Worm (Caenorhabditis elegans): ENCODE data around the gene unc-105.

unc-105 gene

DNA sequence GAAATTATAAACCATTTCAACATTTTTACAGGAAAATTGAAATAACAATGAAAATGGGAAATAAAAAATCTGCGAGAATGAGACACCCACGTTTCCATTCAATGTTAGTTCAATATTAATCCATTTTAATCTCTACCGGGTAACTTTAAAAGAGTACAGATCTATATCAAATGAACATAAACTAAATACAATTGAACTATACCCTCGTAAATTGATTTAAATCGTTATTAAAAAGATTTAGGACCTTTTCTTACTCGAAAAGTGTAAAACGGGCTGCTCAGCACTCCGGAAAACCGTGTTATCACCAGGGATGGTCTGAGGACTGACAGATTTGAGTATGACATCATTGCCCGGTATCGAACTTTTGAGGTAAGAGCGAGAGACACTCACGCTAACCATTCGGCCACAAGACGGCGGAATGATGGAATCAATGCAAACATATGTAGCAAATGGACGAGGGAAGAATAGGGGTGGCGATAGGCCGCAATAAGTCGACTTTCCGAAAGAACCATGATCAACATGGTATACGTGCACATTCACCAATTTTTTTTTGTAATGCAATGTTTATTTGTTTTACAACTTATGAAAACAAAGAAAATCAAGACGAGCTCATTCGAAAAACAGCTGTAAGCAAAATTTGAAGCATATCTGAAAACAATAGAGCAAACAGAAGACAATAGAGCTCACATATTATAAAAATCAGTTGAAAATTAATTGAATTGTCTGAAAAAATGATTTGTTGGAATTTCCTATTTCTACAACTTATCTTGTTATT lies 9.2 kb upstream of the unc-105 start, which contains the start of the genes chst-1 and C41C4.9 (continued):
- TF ChIP-seq lsy-27 (tag; optimal IDR thresholded peaks at IDR 0.05; ENCODE audit: borderline replicate concordance, insufficient read depth) (peak; percentile 8), hmg-20 (GFP tag; IDR thresholded peaks at IDR 0.05) (peak; percentile 75), egl-18 (GFP tag; IDR thresholded peaks at IDR 0.05) (no peak), ztf-6 (GFP tag; IDR thresholded peaks at IDR 0.05) (peak; percentile 29; the same call in 1 of the 2 replicates), snpc-1.1 (tag; optimal IDR thresholded peaks at IDR 0.05; ENCODE audit: insufficient read depth) (peak; percentile 30), chd-7 (tag; optimal IDR thresholded peaks at IDR 0.05) (peak; percentile 88), tlf-1 (GFP tag; optimal IDR thresholded peaks at IDR 0.05) (peak; percentile 64), F33H1.4 (GFP tag; IDR thresholded peaks at IDR 0.05) (no peak; the same call in 1 of the 2 replicates), B0019.2 (GFP tag; conservative IDR thresholded peaks at IDR 0.05) (no peak), fkh-3 (tag; optimal IDR thresholded peaks at IDR 0.05) (peak; percentile 84), sdz-38 (tag; optimal IDR thresholded peaks at IDR 0.05) (no peak), F22D6.2 (tag; optimal IDR thresholded peaks at IDR 0.05) (peak; percentile 74), unc-62 (GFP tag; optimal IDR thresholded peaks at IDR 0.05) (no peak), ztf-18 (tag; optimal IDR thresholded peaks at IDR 0.05) (peak; percentile 87), tbp1 (GFP tag; optimal IDR thresholded peaks at IDR 0.05) (peak; percentile 96), aptf-3 (GFP tag; IDR thresholded peaks at IDR 0.05) (peak; percentile 89; the same call in 1 of the 2 replicates), F37B4.10 (GFP tag; IDR thresholded peaks at IDR 0.05) (0 out of 2 replicates have a peak, but pooled peaks have one; percentile 90), him-1 (tag; optimal IDR thresholded peaks at IDR 0.05) (peak; percentile 92), Y79H2A.3 (GFP tag; conservative IDR thresholded peaks at IDR 0.05) (peak; percentile 68; the same call in 1 of the 2 replicates), unc-130 (GFP tag; optimal IDR thresholded peaks at IDR 0.05) (peak; percentile 66), ceh-100 (GFP tag; IDR thresholded peaks at IDR 0.05) (peak; percentile 75), cebp-1 (GFP tag; IDR thresholded peaks at IDR 0.05) (peak; percentile 23; the same call in 1 of the 2 replicates), cebp-1 (tag; optimal IDR thresholded peaks at IDR 0.05) (no peak), ceh-40 (GFP tag; IDR thresholded peaks at IDR 0.05) (peak; percentile 92), hlh-12 (tag; optimal IDR thresholded peaks at IDR 0.05) (peak; percentile 68), ztf-3 (GFP tag; optimal IDR thresholded peaks at IDR 0.05) (peak; percentile 36), ama-1 (optimal IDR thresholded peaks at IDR 0.05) (no peak), ama-1 (GFP tag; optimal IDR thresholded peaks at IDR 0.05) (peak in 1 of 2 experiments; percentile 86), attf-5 (GFP tag; optimal IDR thresholded peaks at IDR 0.05) (peak; percentile 82), nhr-80 (tag; optimal IDR thresholded peaks at IDR 0.05) (peak; percentile 75), lin-26 (GFP tag; IDR thresholded peaks at IDR 0.05) (peak; percentile 98; the same call in 1 of the 2 replicates), F57C9.4 (tag; optimal IDR thresholded peaks at IDR 0.05) (peak; percentile 49), Y56A3A.18 (GFP tag; IDR thresholded peaks at IDR 0.05) (peak; percentile 93), T26A5.8 (tag; optimal IDR thresholded peaks at IDR 0.05) (peak; percentile 96), Y53G8AR.9 (GFP tag; conservative IDR thresholded peaks at IDR 0.05) (0 out of 2 replicates have a peak, but pooled peaks have one; percentile 32)

DNA sequence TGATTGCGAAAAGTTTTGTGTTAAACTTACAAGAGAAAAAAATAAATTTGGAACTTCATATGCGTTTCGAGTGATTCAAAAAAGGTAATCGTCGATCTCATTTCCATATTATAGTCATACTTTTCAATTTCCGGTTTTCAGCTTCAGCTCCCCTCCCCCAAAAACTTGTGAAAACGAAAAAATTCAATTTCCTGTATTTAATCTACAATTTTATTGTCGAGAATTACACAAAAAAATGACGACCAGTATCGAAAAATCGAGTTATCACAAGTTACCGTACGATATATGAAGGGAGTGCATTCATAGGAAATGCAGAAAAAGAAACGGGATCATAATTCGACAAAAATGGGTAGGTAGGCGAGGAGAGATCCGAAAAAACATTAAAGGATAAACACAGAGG lies 4.2 kb upstream of the unc-105 start, which contains the start of gene lron-4:
Gene lron-4 (minus strand): TSS at position 101 of the 400 bp plus-strand sequence.
- TF ChIP-seq rpc-1 (optimal IDR thresholded peaks at IDR 0.05) (no peak), rpc-1 (tag; optimal IDR thresholded peaks at IDR 0.05) (no peak), somi-1 (GFP tag; optimal IDR thresholded peaks at IDR 0.05) (no peak), nhr-27 (tag; optimal IDR thresholded peaks at IDR 0.05) (no peak), pha-4 (tag; optimal IDR thresholded peaks at IDR 0.05) (no peak), F49E8.2 (tag; optimal IDR thresholded peaks at IDR 0.05; ENCODE audit: insufficient read depth) (no peak)

Measured in whole organism, young adult.